Fruit fly (Drosophila melanogaster) whole organism, adult: Measurements from ENCODE around the gene CG12672.

Experiments used
- CG12768 ChIP-seq: fragments of 200-800 bp; sonication (Bioruptor generic); optimal IDR thresholded peaks from 2 replicates; lab custom pipeline; 2017; ENCODE audit warnings: missing biosample characterization, missing genetic modification characterization, mild to moderate bottlenecking, moderate library complexity, missing genetic modification reagents
- CG1620 ChIP-seq: fragments of 200-800 bp; sonication (Bioruptor generic); optimal IDR thresholded peaks from 2 replicates; lab custom pipeline; 2016; ENCODE audit warnings: missing biosample characterization, missing genetic modification characterization
- CG5204 ChIP-seq: fragments of 200-800 bp; sonication (Bioruptor generic); optimal IDR thresholded peaks from 2 replicates; lab custom pipeline; 2016; ENCODE audit warnings: missing biosample characterization, missing genetic modification characterization
- CG7045 ChIP-seq: fragments of 200-800 bp; sonication (Bioruptor generic); optimal IDR thresholded peaks from 2 replicates; lab custom pipeline; 2017; ENCODE audit warnings: missing biosample characterization, mild to moderate bottlenecking, missing genetic modification characterization
- Crg-1 ChIP-seq: fragments of 200-800 bp; sonication (Bioruptor generic); optimal IDR thresholded peaks from 2 replicates; lab custom pipeline; 2016; ENCODE audit warnings: missing biosample characterization, missing genetic modification characterization
- Hr96 ChIP-seq: fragments of 200-800 bp; sonication (Bioruptor generic); optimal IDR thresholded peaks from 2 replicates; lab custom pipeline; 2016; ENCODE audit warnings: missing biosample characterization, missing genetic modification characterization
- Mnt ChIP-seq: fragments of 200-800 bp; sonication (Bioruptor generic); optimal IDR thresholded peaks from 2 replicates; lab custom pipeline; 2016; ENCODE audit warnings: missing biosample characterization, mild to moderate bottlenecking, missing genetic modification characterization
- cnc ChIP-seq, 2 experiments: fragments of >200 bp; optimal IDR thresholded peaks; 2 replicates each; lab custom pipeline; 2017
- kay ChIP-seq: fragments of 200-800 bp; sonication (Bioruptor generic); peaks from one replicate; lab custom pipeline; 2016; ENCODE audit warnings: missing biosample characterization, missing genetic modification characterization, borderline replicate concordance
- ovo ChIP-seq: fragments of 200-800 bp; sonication (Bioruptor generic); optimal IDR thresholded peaks from 2 replicates; lab custom pipeline; 2016; ENCODE audit warnings: missing biosample characterization, missing genetic modification characterization
- pad ChIP-seq: fragments of 200-800 bp; sonication (Bioruptor generic); optimal IDR thresholded peaks from 3 replicates; lab custom pipeline; 2017; ENCODE audit warnings: missing biosample characterization, missing genetic modification characterization, mild to moderate bottlenecking, moderate library complexity, missing genetic modification reagents
- tj ChIP-seq: fragments of 200-800 bp; sonication (Bioruptor generic); optimal IDR thresholded peaks from 3 replicates; lab custom pipeline; 2017; ENCODE audit warnings: missing biosample characterization, mild to moderate bottlenecking, missing genetic modification characterization, moderate library complexity

- TF ChIP-seq Hr96 (no peak), ovo (GFP tag; lab: Kevin White, UChicago) (no peak), Crg-1 (GFP tag; lab: Kevin White, UChicago) (no peak), CG5204 (GFP tag; lab: Kevin White, UChicago) (no peak), kay (GFP tag; lab: Kevin White, UChicago) (no peak), tj (GFP tag; lab: Kevin White, UChicago) (no peak), CG12768 (GFP tag; lab: Kevin White, UChicago) (no peak), CG1620 (GFP tag; lab: Kevin White, UChicago) (no peak), cnc (optimal IDR thresholded peaks at IDR 0.05; lab: Kevin White, UChicago) (no peak), CG7045 (GFP tag; lab: Kevin White, UChicago) (no peak), Mnt (GFP tag; lab: Kevin White, UChicago) (no peak), pad (GFP tag; lab: Kevin White, UChicago) (no peak)
Measured at dm6 chrX:18057202-18057601, 49.8 kb upstream of the CG12672 start.
